Worm (Caenorhabditis elegans): ENCODE measurements around the gene paic-1.

ce11 chrII:4344317-4344716 is 28.0 kb downstream of the paic-1 start:
- no peak for TF ChIP-seq ets-4 (GFP tag; optimal IDR thresholded peaks at IDR 0.05)
- no peak for TF ChIP-seq T26A5.8 (tag; optimal IDR thresholded peaks at IDR 0.05)
- no peak for TF ChIP-seq snpc-4 (GFP tag; optimal IDR thresholded peaks at IDR 0.05)
- TF ChIP-seq snpc-4 (tag; optimal IDR thresholded peaks at IDR 0.05): no peak
- no peak for TF ChIP-seq nhr-90 (tag; optimal IDR thresholded peaks at IDR 0.05)
- no peak for TF ChIP-seq nhr-120 (GFP tag; IDR thresholded peaks at IDR 0.05)
- no peak for TF ChIP-seq mel-28 (tag; optimal IDR thresholded peaks at IDR 0.05; ENCODE audit: borderline replicate concordance)
- TF ChIP-seq ama-1 (optimal IDR thresholded peaks at IDR 0.05): no peak
- TF ChIP-seq ama-1 (GFP tag; optimal IDR thresholded peaks at IDR 0.05): no peak
